Worm (Caenorhabditis elegans) whole organism, late embryonic: Measurements from ENCODE around the gene C17H11.6.
A peak's percentile ranks its signal among the peaks of the same experiment; 100 is the strongest.

Source experiments
- C38D4.7 ChIP-seq: fragments of 200-800 bp; sonication (Bioruptor generic); optimal IDR thresholded peaks from 2 replicates; lab custom pipeline; 2018; ENCODE audit warnings: mild to moderate bottlenecking, missing genetic modification characterization, moderate library complexity, missing compliant biosample characterization
- F13H6.1 ChIP-seq: sonication (generic microtip); optimal IDR thresholded peaks from 2 replicates; lab custom pipeline; 2016; ENCODE audit warnings: missing genetic modification characterization, missing compliant biosample characterization
- Y22D7AL.16 ChIP-seq: sonication (generic microtip); optimal IDR thresholded peaks from 2 replicates; lab custom pipeline; 2016; ENCODE audit warnings: missing genetic modification characterization, missing compliant biosample characterization
- ahr-1 ChIP-seq: sonication (generic microtip); optimal IDR thresholded peaks from 2 replicates; lab custom pipeline; 2016; ENCODE audit warnings: missing genetic modification characterization, missing compliant biosample characterization
- ama-1 ChIP-seq: fragments of 150-350 bp; optimal IDR thresholded peaks from 2 replicates; lab custom pipeline; 2014
- ceh-14 ChIP-seq: sonication (generic microtip); optimal IDR thresholded peaks from 2 replicates; lab custom pipeline; 2016; ENCODE audit warnings: missing genotype, missing genetic modification characterization, missing compliant biosample characterization
- ceh-18 ChIP-seq: sonication (generic microtip); optimal IDR thresholded peaks from 2 replicates; lab custom pipeline; 2016; ENCODE audit warnings: missing genetic modification characterization, missing compliant biosample characterization
- ceh-19 ChIP-seq: fragments of 200-800 bp; sonication (Bioruptor generic); optimal IDR thresholded peaks from 2 replicates; lab custom pipeline; 2018; ENCODE audit warnings: mild to moderate bottlenecking, missing genetic modification characterization, missing compliant biosample characterization
- ceh-2 ChIP-seq: sonication (generic microtip); optimal IDR thresholded peaks from 2 replicates; lab custom pipeline; 2016; ENCODE audit warnings: missing genotype, missing genetic modification characterization, missing compliant biosample characterization
- ceh-22 ChIP-seq: sonication (generic microtip); optimal IDR thresholded peaks from 2 replicates; lab custom pipeline; 2017; ENCODE audit warnings: missing biosample characterization, missing genetic modification characterization
- ceh-24 ChIP-seq: sonication (generic microtip); optimal IDR thresholded peaks from 2 replicates; lab custom pipeline; 2016; ENCODE audit warnings: mild to moderate bottlenecking, missing genetic modification characterization, missing compliant biosample characterization
- ceh-30 ChIP-seq: fragments of 150-350 bp; optimal IDR thresholded peaks from 2 replicates; lab custom pipeline; 2014; ENCODE audit warnings: missing biosample characterization, missing genetic modification characterization
- ceh-31 ChIP-seq: sonication (generic microtip); optimal IDR thresholded peaks from 2 replicates; lab custom pipeline; 2016; ENCODE audit warnings: missing genetic modification characterization, missing compliant biosample characterization
- ceh-34 ChIP-seq: sonication (generic microtip); optimal IDR thresholded peaks from 2 replicates; lab custom pipeline; 2016; ENCODE audit warnings: mild to moderate bottlenecking, missing genetic modification characterization, missing compliant biosample characterization
- elt-4 ChIP-seq: sonication (generic microtip); optimal IDR thresholded peaks from 2 replicates; lab custom pipeline; 2016; ENCODE audit warnings: missing genetic modification characterization, missing compliant biosample characterization
- eyg-1 ChIP-seq: sonication (generic microtip); optimal IDR thresholded peaks from 2 replicates; lab custom pipeline; 2016; ENCODE audit warnings: missing genotype, missing genetic modification characterization, missing compliant biosample characterization
- fax-1 ChIP-seq: sonication (generic microtip); optimal IDR thresholded peaks from 2 replicates; lab custom pipeline; 2016; ENCODE audit warnings: missing genotype, missing genetic modification characterization, missing compliant biosample characterization
- fkh-10 ChIP-seq: fragments of 150-350 bp; optimal IDR thresholded peaks from 2 replicates; lab custom pipeline; 2014; ENCODE audit warnings: missing biosample characterization, missing genetic modification reagents, missing genetic modification characterization
- fkh-6 ChIP-seq: sonication (generic microtip); optimal IDR thresholded peaks from 2 replicates; lab custom pipeline; 2016; ENCODE audit warnings: missing genetic modification characterization, missing compliant biosample characterization
- gmeb-2 ChIP-seq: sonication (generic microtip); optimal IDR thresholded peaks from 2 replicates; lab custom pipeline; 2016; ENCODE audit warnings: missing genetic modification characterization, inconsistent platforms, missing compliant biosample characterization
- hlh-15 ChIP-seq: sonication (generic microtip); optimal IDR thresholded peaks from 2 replicates; lab custom pipeline; 2016; ENCODE audit warnings: missing genetic modification characterization, missing compliant biosample characterization
- hlh-30 ChIP-seq: sonication (generic microtip); optimal IDR thresholded peaks from 2 replicates; lab custom pipeline; 2017; ENCODE audit warnings: antibody characterized with exemption, missing genetic modification characterization, missing compliant biosample characterization; ENCODE audit not compliant: insufficient read depth
- hlh-6 ChIP-seq: sonication (generic microtip); optimal IDR thresholded peaks from 2 replicates; lab custom pipeline; 2016; ENCODE audit warnings: missing genotype, missing genetic modification characterization, missing compliant biosample characterization
- hlh-8 ChIP-seq: sonication (generic microtip); optimal IDR thresholded peaks from 2 replicates; lab custom pipeline; 2016; ENCODE audit warnings: missing genotype, missing genetic modification characterization, missing compliant biosample characterization
- lin-11 ChIP-seq: fragments of 200-800 bp; sonication (Bioruptor generic); optimal IDR thresholded peaks from 2 replicates; lab custom pipeline; 2018; ENCODE audit warnings: mild to moderate bottlenecking, missing genetic modification characterization, missing compliant biosample characterization
- mec-3 ChIP-seq: sonication (generic microtip); optimal IDR thresholded peaks from 2 replicates; lab custom pipeline; 2016; ENCODE audit warnings: borderline replicate concordance, missing genetic modification characterization, missing compliant biosample characterization
- nfya-1 ChIP-seq: sonication (generic microtip); optimal IDR thresholded peaks from 2 replicates; lab custom pipeline; 2017; ENCODE audit warnings: missing genetic modification characterization, mild to moderate bottlenecking, missing compliant biosample characterization, antibody characterized with exemption, moderate library complexity
- nhr-232 ChIP-seq: sonication (generic microtip); optimal IDR thresholded peaks from 2 replicates; lab custom pipeline; 2016; ENCODE audit warnings: missing genetic modification characterization, missing compliant biosample characterization
- odd-2 ChIP-seq: sonication (generic microtip); optimal IDR thresholded peaks from 2 replicates; lab custom pipeline; 2017; ENCODE audit warnings: antibody characterized with exemption, mild to moderate bottlenecking, missing genetic modification characterization, missing compliant biosample characterization
- pqm-1 ChIP-seq: sonication (generic microtip); optimal IDR thresholded peaks from 2 replicates; lab custom pipeline; 2016; ENCODE audit warnings: missing genetic modification characterization, missing compliant biosample characterization
- pros-1 ChIP-seq: fragments of 150-350 bp; optimal IDR thresholded peaks from 2 replicates; lab custom pipeline; 2014; ENCODE audit warnings: missing biosample characterization, missing genetic modification reagents, missing genetic modification characterization
- sdc-2 ChIP-seq: sonication (generic microtip); optimal IDR thresholded peaks from 2 replicates; lab custom pipeline; 2016; ENCODE audit warnings: missing genotype, missing genetic modification characterization, missing compliant biosample characterization
- sox-2 ChIP-seq: fragments of 200-800 bp; sonication (Bioruptor generic); IDR thresholded peaks from 2 replicates; pipeline ENCODE4 v1.3.6; 2022; ENCODE audit warnings: missing genetic modification reagents, missing genetic modification characterization, missing compliant biosample characterization
- sox-4 ChIP-seq: sonication (generic microtip); optimal IDR thresholded peaks from 2 replicates; lab custom pipeline; 2017; ENCODE audit warnings: mild to moderate bottlenecking, missing genetic modification characterization, inconsistent platforms, missing compliant biosample characterization
- tbx-2 ChIP-seq: sonication (generic microtip); optimal IDR thresholded peaks from 2 replicates; lab custom pipeline; 2016; ENCODE audit warnings: missing genetic modification characterization, missing compliant biosample characterization
- ttx-3 ChIP-seq: sonication (generic microtip); optimal IDR thresholded peaks from 2 replicates; lab custom pipeline; 2016; ENCODE audit warnings: missing genetic modification reagents, missing genetic modification characterization, missing compliant biosample characterization
- unc-3 ChIP-seq, 2 experiments: fragments of 200-800 bp in 1 of 2; sonication (Bioruptor generic) in 1 of 2; sonication (generic microtip) in 1 of 2; conservative IDR thresholded peaks in 1 of 2; optimal IDR thresholded peaks in 1 of 2; 2 replicates each; pipeline versions ENCODE4 v1.3.6 to Lab custom; 2016 to 2022; ENCODE audit warnings: missing compliant biosample characterization in 2 of 2, missing genetic modification characterization in 2 of 2, missing genetic modification reagents in 1 of 2
- unc-42 ChIP-seq: sonication (generic microtip); optimal IDR thresholded peaks from 2 replicates; lab custom pipeline; 2016; ENCODE audit warnings: missing genotype, missing genetic modification characterization, missing compliant biosample characterization
- unc-55 ChIP-seq: sonication (generic microtip); optimal IDR thresholded peaks from 2 replicates; lab custom pipeline; 2017; ENCODE audit warnings: missing biosample characterization, missing genetic modification reagents, missing genetic modification characterization
- unc-86 ChIP-seq: sonication (generic microtip); optimal IDR thresholded peaks from 2 replicates; lab custom pipeline; 2016; ENCODE audit warnings: missing genetic modification characterization, missing compliant biosample characterization
- zip-5 ChIP-seq: sonication (generic microtip); optimal IDR thresholded peaks from 2 replicates; lab custom pipeline; 2016; ENCODE audit warnings: missing genetic modification characterization, missing compliant biosample characterization
- ztf-16 ChIP-seq: sonication (generic microtip); optimal IDR thresholded peaks from 2 replicates; lab custom pipeline; 2017; ENCODE audit warnings: missing genetic modification characterization, missing compliant biosample characterization

The C17H11.6 gene

DNA sequence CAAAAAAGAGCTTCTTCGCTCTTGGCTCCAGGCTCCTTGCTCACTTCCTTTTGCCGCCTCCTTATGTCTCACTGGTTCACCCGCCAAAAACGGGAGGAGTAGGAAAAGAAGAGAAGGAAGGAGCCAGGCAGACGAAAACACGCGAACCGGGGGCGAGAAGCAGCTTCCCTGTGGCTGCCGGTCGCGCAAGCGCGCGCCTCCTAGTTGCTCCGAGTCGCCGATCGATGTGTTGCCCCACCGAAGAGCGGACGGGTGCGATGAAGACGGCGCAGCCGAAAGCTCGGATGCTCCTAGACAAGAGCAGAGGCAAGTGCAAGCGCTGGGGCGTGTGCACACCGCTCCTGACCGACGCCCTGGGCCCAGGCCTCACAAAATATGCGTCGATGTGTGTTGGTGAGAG is 40.0 kb downstream of the C17H11.6 start (continued):
- TF ChIP-seq ztf-16 (tag; lab: Kevin White, UChicago) (no peak), hlh-8 (tag; lab: Kevin White, UChicago) (no peak), sox-4 (no peak), unc-55 (GFP tag; lab: Kevin White, UChicago) (no peak), ttx-3 (tag; lab: Kevin White, UChicago) (no peak), ceh-34 (peak; percentile 24), ceh-24 (tag; lab: Kevin White, UChicago) (no peak), mec-3 (tag; lab: Kevin White, UChicago) (no peak), tbx-2 (tag; lab: Kevin White, UChicago) (peak; percentile 62), pqm-1 (tag; lab: Kevin White, UChicago) (no peak), unc-3 (GFP tag; conservative IDR thresholded peaks at IDR 0.05; lab: Robert Waterston, UW) (no peak), unc-3 (tag; optimal IDR thresholded peaks at IDR 0.05; lab: Kevin White, UChicago) (no peak), zip-5 (tag; lab: Kevin White, UChicago) (no peak), F13H6.1 (tag; lab: Kevin White, UChicago) (no peak), ceh-22 (tag; lab: Kevin White, UChicago) (no peak), ahr-1 (no peak), ceh-2 (tag; lab: Kevin White, UChicago) (no peak), ceh-18 (tag; lab: Kevin White, UChicago) (peak; percentile 29), fax-1 (no peak), gmeb-2 (tag; lab: Kevin White, UChicago) (no peak), ceh-31 (peak; percentile 71), ceh-30 (tag; lab: Kevin White, UChicago) (no peak), elt-4 (tag; lab: Kevin White, UChicago) (peak; percentile 31), fkh-10 (GFP tag; lab: Kevin White, UChicago) (no peak), eyg-1 (tag; lab: Kevin White, UChicago) (no peak), C38D4.7 (GFP tag; lab: Kevin White, UChicago) (no peak), nhr-232 (tag; lab: Kevin White, UChicago) (no peak), Y22D7AL.16 (no peak), sox-2 (GFP tag; lab: Robert Waterston, UW) (no peak), unc-86 (tag; lab: Kevin White, UChicago) (no peak), unc-42 (tag; lab: Kevin White, UChicago) (peak; percentile 49), pros-1 (tag; lab: Kevin White, UChicago) (peak; percentile 34), ceh-14 (tag; lab: Kevin White, UChicago) (peak; percentile 28), ceh-19 (GFP tag; lab: Kevin White, UChicago) (peak; percentile 14), lin-11 (tag; lab: Kevin White, UChicago) (no peak), odd-2 (no peak), fkh-6 (tag; lab: Kevin White, UChicago) (no peak), hlh-15 (no peak)

DNA sequence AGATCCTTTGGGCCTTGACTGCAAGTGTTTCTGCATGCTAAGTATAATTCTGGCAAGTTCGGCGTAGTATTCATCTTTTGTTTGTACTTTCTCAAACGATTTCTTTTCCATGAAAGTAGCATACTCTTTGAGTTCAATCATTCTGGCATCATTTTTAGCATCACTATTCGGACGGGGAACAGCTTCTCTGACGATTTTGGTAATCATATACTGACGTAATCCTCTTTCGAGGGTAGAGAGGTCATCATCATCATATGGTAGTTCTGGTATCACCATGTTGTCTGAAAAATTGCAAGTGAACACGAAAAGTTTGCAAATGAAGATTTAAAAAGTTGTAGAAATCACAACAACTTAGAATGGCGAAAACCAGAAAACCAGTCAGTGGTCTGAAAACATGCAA is 40.8 kb downstream of the C17H11.6 start, which contains the start of gene F22F1.3:
Gene F22F1.3 (minus strand): TSS at position 281 of the 400 bp plus-strand sequence.
- TF ChIP-seq F13H6.1 (tag; lab: Kevin White, UChicago) (no peak), sdc-2 (tag; lab: Kevin White, UChicago) (no peak), nhr-232 (tag; lab: Kevin White, UChicago) (no peak), hlh-6 (tag; lab: Kevin White, UChicago) (no peak), ceh-14 (tag; lab: Kevin White, UChicago) (no peak), tbx-2 (tag; lab: Kevin White, UChicago) (no peak), lin-11 (tag; lab: Kevin White, UChicago) (no peak)

DNA sequence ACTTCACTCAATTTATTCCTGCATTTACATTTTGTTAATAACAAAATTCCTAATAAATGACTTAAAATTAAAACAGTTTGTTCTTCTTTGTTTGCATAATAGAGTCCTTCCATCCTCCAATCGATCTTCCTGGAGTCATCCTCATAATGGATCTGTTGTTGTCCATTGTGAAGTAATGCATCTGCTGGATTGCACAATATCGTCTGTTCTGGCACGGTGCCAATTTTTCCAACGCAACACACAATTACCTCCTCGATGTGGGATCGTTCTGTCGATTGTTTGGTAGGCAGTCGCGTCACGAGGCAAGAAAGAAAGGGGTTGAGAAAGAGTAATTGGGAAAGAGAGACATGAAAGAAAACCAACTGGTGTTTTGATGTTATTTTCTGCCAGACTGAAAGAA is 43.6 kb downstream of the C17H11.6 start:
- TF ChIP-seq hlh-30 (peak; percentile 73), ceh-24 (tag; lab: Kevin White, UChicago) (no peak), ceh-14 (tag; lab: Kevin White, UChicago) (no peak), nfya-1 (tag; lab: Kevin White, UChicago) (no peak), ceh-34 (no peak), ama-1 (peak; percentile 57), ceh-31 (peak; percentile 32)
